Fruit fly (Drosophila melanogaster): ENCODE results near the gene CG8086.

CG8086 gene

dm6 chr2L:8277561-8278201, 20.4 kb upstream of the CG8086 start (continued):
- TF ChIP-seq CG8944 (GFP tag; optimal IDR thresholded peaks at IDR 0.05) = peak; percentile 80
- peak; percentile 97 for TF ChIP-seq CG10654 (GFP tag; optimal IDR thresholded peaks at IDR 0.05)
- TF ChIP-seq schlank (tag; optimal IDR thresholded peaks at IDR 0.05) = peak; percentile 79
- peak; percentile 93 for TF ChIP-seq CG7357 (GFP tag; IDR thresholded peaks at IDR 0.05)
- no peak for TF ChIP-seq nerfin-2 (GFP tag; IDR thresholded peaks at IDR 0.05; ENCODE audit: partially characterized antibody)
- TF ChIP-seq pros (GFP tag; optimal IDR thresholded peaks at IDR 0.05) = peak; percentile 78
- peak; percentile 98 for TF ChIP-seq CG12104 (GFP tag; optimal IDR thresholded peaks at IDR 0.05)
- TF ChIP-seq CG17328 (GFP tag; IDR thresholded peaks at IDR 0.05) = peak; percentile 100
- peak; percentile 95 for TF ChIP-seq CG6272 (GFP tag; IDR thresholded peaks at IDR 0.05)
- no peak for TF ChIP-seq CG2129 (GFP tag; IDR thresholded peaks at IDR 0.05; ENCODE audit: partially characterized antibody)
- TF ChIP-seq CkIIα-i1 (GFP tag; IDR thresholded peaks at IDR 0.05) = peak; percentile 78; the same call in 1 of the 2 replicates
- TF ChIP-seq CG10979 (tag; optimal IDR thresholded peaks at IDR 0.05) = peak; percentile 99
- peak; percentile 93 for TF ChIP-seq psq (GFP tag; optimal IDR thresholded peaks at IDR 0.05)
- TF ChIP-seq z (GFP tag; IDR thresholded peaks at IDR 0.05) = peak; percentile 97
- peak; percentile 91 for TF ChIP-seq CG5180 (GFP tag; optimal IDR thresholded peaks at IDR 0.05)
- TF ChIP-seq Trl (optimal IDR thresholded peaks at IDR 0.05) = peak; percentile 88
- peak; percentile 58 for TF ChIP-seq Trl (GFP tag; optimal IDR thresholded peaks at IDR 0.05)
- peak; percentile 28; the same call in 1 of the 2 replicates for TF ChIP-seq amos (GFP tag; IDR thresholded peaks at IDR 0.05; ENCODE audit: partially characterized antibody)
- TF ChIP-seq emc (GFP tag; optimal IDR thresholded peaks at IDR 0.05) = peak; percentile 63
- 0 out of 2 replicates have a peak, but pooled peaks have one; percentile 29 for TF ChIP-seq Poxn (GFP tag; IDR thresholded peaks at IDR 0.05)
- peak; percentile 91 for TF ChIP-seq CG6765 (GFP tag; optimal IDR thresholded peaks at IDR 0.05)
- TF ChIP-seq Awh (GFP tag; IDR thresholded peaks at IDR 0.05) = peak; percentile 99
- peak; percentile 99 for TF ChIP-seq CG6689 (GFP tag; IDR thresholded peaks at IDR 0.05)
- peak; percentile 94 for TF ChIP-seq caup (GFP tag; optimal IDR thresholded peaks at IDR 0.05; ENCODE audit: severe bottlenecking)
- peak; percentile 99 for TF ChIP-seq CG15269 (tag; optimal IDR thresholded peaks at IDR 0.05)
- TF ChIP-seq CG7271 (tag; optimal IDR thresholded peaks at IDR 0.05) = peak; percentile 92
- TF ChIP-seq slp2 (GFP tag; optimal IDR thresholded peaks at IDR 0.05) = peak; percentile 84
- TF ChIP-seq pum (GFP tag; optimal IDR thresholded peaks at IDR 0.05) = peak; percentile 0
- TF ChIP-seq CG13287 (GFP tag; IDR thresholded peaks at IDR 0.05; ENCODE audit: partially characterized antibody) = no peak
- peak; percentile 97 for TF ChIP-seq CG12299 (tag; optimal IDR thresholded peaks at IDR 0.05)
- peak; percentile 93 for TF ChIP-seq CG9932 (GFP tag; IDR thresholded peaks at IDR 0.05)
- TF ChIP-seq CG16813 (GFP tag; IDR thresholded peaks at IDR 0.05; ENCODE audit: partially characterized antibody) = no peak
- TF ChIP-seq aop (GFP tag; IDR thresholded peaks at IDR 0.05) = peak; percentile 94
- peak; percentile 98 for TF ChIP-seq Atf6 (GFP tag; IDR thresholded peaks at IDR 0.05)
- peak; percentile 99 for TF ChIP-seq dysf (GFP tag; IDR thresholded peaks at IDR 0.05)
- TF ChIP-seq Drgx (GFP tag; IDR thresholded peaks at IDR 0.05) = peak; percentile 100
- peak; percentile 90 for TF ChIP-seq stwl (tag; optimal IDR thresholded peaks at IDR 0.05)
- peak; percentile 97 for TF ChIP-seq CG13123 (GFP tag; optimal IDR thresholded peaks at IDR 0.05)
- TF ChIP-seq slbo (GFP tag; IDR thresholded peaks at IDR 0.05) = peak; percentile 97
- TF ChIP-seq tgo (GFP tag; IDR thresholded peaks at IDR 0.05) = peak; percentile 99
- TF ChIP-seq grau (tag; optimal IDR thresholded peaks at IDR 0.05) = peak; percentile 93
- TF ChIP-seq CG9876 (GFP tag; optimal IDR thresholded peaks at IDR 0.05) = peak; percentile 58
- peak; percentile 99 for TF ChIP-seq CG10959 (GFP tag; IDR thresholded peaks at IDR 0.05)
- TF ChIP-seq CG43689 (GFP tag; IDR thresholded peaks at IDR 0.05) = peak; percentile 98
- TF ChIP-seq Hmr (GFP tag; optimal IDR thresholded peaks at IDR 0.05) = peak; percentile 96
- TF ChIP-seq CG15073 (GFP tag; optimal IDR thresholded peaks at IDR 0.05) = peak; percentile 89
- peak; percentile 96 for TF ChIP-seq Mad (GFP tag; optimal IDR thresholded peaks at IDR 0.05)
- peak; percentile 98 for TF ChIP-seq CG15601 (tag; optimal IDR thresholded peaks at IDR 0.05)
- peak; percentile 87 for TF ChIP-seq CG17802 (tag; optimal IDR thresholded peaks at IDR 0.05)
- peak; percentile 98 for TF ChIP-seq CG7839 (tag; optimal IDR thresholded peaks at IDR 0.05)

Data from whole organism, embryonic.